Fruit fly (Drosophila melanogaster): Measurements from ENCODE around the gene Sf3a2.
A peak's percentile ranks its signal among the peaks of the same experiment; 100 is the strongest.

Sf3a2 gene

DNA sequence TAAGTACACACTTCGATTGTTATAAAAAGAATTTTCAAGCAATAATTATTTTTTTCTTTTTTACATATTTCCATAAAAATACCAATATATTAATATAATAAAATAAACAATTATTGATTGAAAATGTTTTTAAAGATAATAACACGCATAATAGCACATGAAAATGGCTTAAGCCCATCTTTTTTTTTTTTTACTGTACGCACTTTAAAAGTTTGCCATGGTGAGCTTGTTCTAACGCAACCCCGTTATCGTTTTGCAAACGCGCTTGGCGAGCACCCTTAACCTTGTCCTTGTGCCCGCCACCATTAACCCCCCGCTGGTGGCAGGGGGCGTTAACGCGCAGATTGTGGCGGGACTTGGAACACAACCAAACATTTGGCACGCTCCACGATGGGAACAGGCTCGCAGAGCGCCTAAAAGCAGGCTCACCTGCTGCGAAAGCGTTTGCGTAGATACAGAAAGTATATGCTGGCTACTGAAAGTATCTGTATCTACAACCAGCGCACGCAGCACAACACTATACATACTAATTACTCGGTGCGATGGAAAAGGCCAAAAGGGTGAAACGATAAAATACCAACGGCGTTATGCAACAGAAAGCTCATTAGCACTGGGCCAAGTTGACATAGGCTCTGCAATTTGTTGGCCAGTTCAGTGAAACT lies 20.2 kb upstream of the Sf3a2 start:
- TF ChIP-seq dsx (GFP tag; optimal IDR thresholded peaks at IDR 0.05; ENCODE audit: poor library complexity, severe bottlenecking) (no peak), acj6 (GFP tag; optimal IDR thresholded peaks at IDR 0.05) (no peak), fkh (GFP tag; optimal IDR thresholded peaks at IDR 0.05) (peak; percentile 45), CG11902 (GFP tag; optimal IDR thresholded peaks at IDR 0.05) (no peak), salr (GFP tag; optimal IDR thresholded peaks at IDR 0.05) (peak in 1 of 2 experiments; percentile 9), Smox (GFP tag; optimal IDR thresholded peaks at IDR 0.05) (no peak), CG32006 (GFP tag; optimal IDR thresholded peaks at IDR 0.05) (no peak), Eip78C (GFP tag) (peak; percentile 25), CG6808 (GFP tag; optimal IDR thresholded peaks at IDR 0.05) (no peak), CG11762 (GFP tag; optimal IDR thresholded peaks at IDR 0.05; ENCODE audit: insufficient read depth) (no peak), CG4318 (GFP tag; optimal IDR thresholded peaks at IDR 0.05) (no peak), svp (GFP tag) (peak; percentile 45), vri (GFP tag; optimal IDR thresholded peaks at IDR 0.05) (peak; percentile 73), CG10669 (GFP tag; optimal IDR thresholded peaks at IDR 0.05) (no peak), Sox102F (GFP tag; optimal IDR thresholded peaks at IDR 0.05) (no peak), CG8119 (GFP tag; IDR thresholded peaks at IDR 0.05) (no peak), Blimp-1 (GFP tag; optimal IDR thresholded peaks at IDR 0.05) (no peak), spab (GFP tag; optimal IDR thresholded peaks at IDR 0.05) (no peak), Hr38 (GFP tag; optimal IDR thresholded peaks at IDR 0.05) (no peak), topi (GFP tag; optimal IDR thresholded peaks at IDR 0.05) (no peak), Sox15 (GFP tag; optimal IDR thresholded peaks at IDR 0.05) (no peak), CG6163 (GFP tag; IDR thresholded peaks at IDR 0.05) (no peak)

DNA sequence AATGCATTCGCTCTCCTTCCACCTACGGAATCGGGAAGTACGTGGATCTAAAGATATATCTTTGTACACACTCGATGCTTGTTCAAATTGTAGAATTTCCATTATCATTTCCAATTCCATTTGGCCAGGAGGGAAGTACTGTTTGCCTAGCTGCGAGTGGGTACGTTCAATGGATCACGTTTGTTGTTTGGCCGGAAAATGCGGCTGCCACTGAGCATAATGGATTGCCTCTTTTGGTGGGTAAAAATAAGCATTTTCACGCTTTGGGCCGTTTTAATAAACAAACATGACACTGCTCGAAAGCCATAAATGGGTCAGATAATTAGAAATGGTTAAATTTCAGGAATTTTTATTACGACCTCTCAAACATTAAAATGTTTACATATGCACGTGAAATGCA lies 19.5 kb upstream of the Sf3a2 start:
- TF ChIP-seq Ets96B (tag; optimal IDR thresholded peaks at IDR 0.05), result no peak
- no peak for TF ChIP-seq ss (GFP tag; optimal IDR thresholded peaks at IDR 0.05)
- TF ChIP-seq pdm3 (GFP tag; optimal IDR thresholded peaks at IDR 0.05), result no peak
- TF ChIP-seq CG15336 (GFP tag; IDR thresholded peaks at IDR 0.05), result no peak
- TF ChIP-seq CG6163 (GFP tag; IDR thresholded peaks at IDR 0.05), result 0 out of 3 replicates have a peak, but pooled peaks have one; percentile 34
- no peak for TF ChIP-seq achi (GFP tag; optimal IDR thresholded peaks at IDR 0.05)
- TF ChIP-seq fkh (GFP tag; optimal IDR thresholded peaks at IDR 0.05), result peak; percentile 12
- TF ChIP-seq cyc (GFP tag; optimal IDR thresholded peaks at IDR 0.05), result no peak
- TF ChIP-seq Blimp-1 (GFP tag; optimal IDR thresholded peaks at IDR 0.05), result no peak
- no peak for TF ChIP-seq CG11762 (GFP tag; optimal IDR thresholded peaks at IDR 0.05; ENCODE audit: insufficient read depth)
- TF ChIP-seq salr (GFP tag; optimal IDR thresholded peaks at IDR 0.05), result no peak
- no peak for TF ChIP-seq CG4318 (GFP tag; optimal IDR thresholded peaks at IDR 0.05)
- no peak for TF ChIP-seq CG7368 (GFP tag; optimal IDR thresholded peaks at IDR 0.05)
- TF ChIP-seq CG32006 (GFP tag; optimal IDR thresholded peaks at IDR 0.05), result peak; percentile 14

DNA sequence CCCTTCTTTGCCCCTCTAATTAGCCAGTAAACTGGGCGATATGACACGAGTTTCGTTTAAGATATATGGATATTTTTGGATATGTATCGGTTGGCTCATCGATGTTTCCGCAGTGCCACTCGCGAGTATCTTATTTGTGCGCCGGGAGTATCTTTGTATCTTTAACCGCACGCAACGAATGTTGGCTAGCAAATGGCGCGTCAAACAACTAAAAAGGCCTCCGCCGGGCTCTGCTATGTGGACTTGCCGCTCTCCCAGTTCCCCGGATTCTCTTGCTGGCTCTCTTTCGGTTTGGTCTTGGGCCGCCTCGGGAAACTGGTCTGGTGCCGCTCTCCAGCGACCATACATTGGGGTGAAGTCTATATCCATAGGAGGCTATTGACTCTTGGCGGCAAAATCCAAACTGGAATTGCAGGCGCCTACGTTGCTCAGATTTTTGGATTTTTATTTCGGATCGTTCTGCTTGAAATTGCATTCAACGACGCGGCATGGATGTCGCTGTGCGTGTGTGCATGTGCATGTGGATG lies 18.6 kb upstream of the Sf3a2 start:
- TF ChIP-seq Eip78C (GFP tag) (peak; percentile 81), CG7368 (GFP tag; optimal IDR thresholded peaks at IDR 0.05) (no peak), dsx (GFP tag; optimal IDR thresholded peaks at IDR 0.05; ENCODE audit: poor library complexity, severe bottlenecking) (peak; percentile 40), vri (GFP tag; optimal IDR thresholded peaks at IDR 0.05) (peak; percentile 26), esn (GFP tag; optimal IDR thresholded peaks at IDR 0.05) (no peak), dac (GFP tag; optimal IDR thresholded peaks at IDR 0.05) (no peak), Blimp-1 (GFP tag; optimal IDR thresholded peaks at IDR 0.05) (no peak), Eip75B (GFP tag; optimal IDR thresholded peaks at IDR 0.05) (peak; percentile 10), CG6808 (GFP tag; optimal IDR thresholded peaks at IDR 0.05) (peak; percentile 57), CG6854 (GFP tag; optimal IDR thresholded peaks at IDR 0.05) (peak; percentile 58), Lpt (GFP tag; optimal IDR thresholded peaks at IDR 0.05) (peak; percentile 55), CG8119 (GFP tag; IDR thresholded peaks at IDR 0.05) (peak; percentile 62; the same call in 1 of the 3 replicates), CG16779 (tag; optimal IDR thresholded peaks at IDR 0.05) (peak; percentile 54), CG1621 (tag; optimal IDR thresholded peaks at IDR 0.05) (peak; percentile 87), CG3919 (GFP tag; optimal IDR thresholded peaks at IDR 0.05) (peak; percentile 31), Gug (GFP tag; IDR thresholded peaks at IDR 0.05) (no peak), Hr4 (GFP tag; optimal IDR thresholded peaks at IDR 0.05) (no peak), ss (GFP tag; optimal IDR thresholded peaks at IDR 0.05) (peak; percentile 60 to 70), Sox102F (GFP tag; optimal IDR thresholded peaks at IDR 0.05) (peak; percentile 34), CG10669 (GFP tag; optimal IDR thresholded peaks at IDR 0.05) (no peak), achi (GFP tag; optimal IDR thresholded peaks at IDR 0.05) (no peak), CG15336 (GFP tag; IDR thresholded peaks at IDR 0.05) (peak; percentile 56; the same call in 1 of the 2 replicates), CG6276 (GFP tag; optimal IDR thresholded peaks at IDR 0.05) (peak; percentile 56), CG9139 (GFP tag; optimal IDR thresholded peaks at IDR 0.05) (peak; percentile 23), net (GFP tag; optimal IDR thresholded peaks at IDR 0.05) (peak; percentile 35)
